Fruit fly (Drosophila melanogaster) whole organism, wandering third instar larva: ENCODE results near the gene CG31542.

Source experiments
- CG9705 ChIP-seq: fragments of 200-800 bp; sonication (Bioruptor generic); optimal IDR thresholded peaks from 2 replicates; lab custom pipeline; 2018; ENCODE audit warnings: missing biosample characterization, mild to moderate bottlenecking, missing genetic modification characterization
- Hr78 ChIP-seq: fragments of >200 bp; optimal IDR thresholded peaks from 2 replicates; lab custom pipeline; 2017; ENCODE audit warnings: missing biosample characterization, missing genetic modification characterization
- N ChIP-seq: fragments of >200 bp; optimal IDR thresholded peaks from 2 replicates; lab custom pipeline; 2018; ENCODE audit warnings: missing biosample characterization, missing external identifiers, missing genetic modification characterization
- Vsx2 ChIP-seq: fragments of 200-300, 225-300 bp; sonication (Bioruptor generic); optimal IDR thresholded peaks from 2 replicates; lab custom pipeline; 2018; ENCODE audit warnings: missing biosample characterization, missing genetic modification characterization; ENCODE audit not compliant: partially characterized antibody
- ey ChIP-seq: fragments of 200-800 bp; sonication (Bioruptor generic); optimal IDR thresholded peaks from 2 replicates; lab custom pipeline; 2016; ENCODE audit warnings: missing biosample characterization, missing genetic modification characterization
- fru ChIP-seq: fragments of 200-800 bp; sonication (Bioruptor generic); optimal IDR thresholded peaks from 3 replicates; lab custom pipeline; 2016; ENCODE audit warnings: missing biosample characterization, mild to moderate bottlenecking, missing genetic modification characterization
- lola ChIP-seq: fragments of >200 bp; optimal IDR thresholded peaks from 2 replicates; lab custom pipeline; 2017; ENCODE audit warnings: missing biosample characterization, missing genetic modification characterization
- pan ChIP-seq: fragments of >200 bp; optimal IDR thresholded peaks from 2 replicates; lab custom pipeline; 2017
- tai ChIP-seq: sonication (Bioruptor generic); optimal IDR thresholded peaks from 2 replicates; lab custom pipeline; 2016; ENCODE audit warnings: missing biosample characterization, missing genetic modification characterization
- usp ChIP-seq: fragments of >200 bp; optimal IDR thresholded peaks from 2 replicates; lab custom pipeline; 2017; ENCODE audit warnings: missing biosample characterization, missing genetic modification characterization

DNA sequence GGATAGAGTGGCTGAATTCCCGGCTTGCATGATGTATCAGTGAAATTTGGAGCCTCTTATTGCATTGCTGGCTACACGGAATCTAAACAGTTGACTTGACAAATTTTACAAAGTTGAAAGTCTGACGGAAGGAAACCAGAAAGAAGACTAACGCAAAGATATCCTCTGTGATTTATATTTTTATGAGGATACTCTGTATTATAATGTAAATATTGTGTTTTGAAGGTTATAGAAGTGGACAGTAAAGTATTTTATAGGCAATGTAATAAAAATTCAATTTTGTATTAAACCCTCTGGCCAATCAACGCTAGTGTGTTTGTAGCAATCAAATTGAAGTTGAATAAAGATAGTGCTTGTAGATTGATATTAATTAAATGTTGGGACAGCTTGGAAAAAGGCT, 18.2 kb downstream of the CG31542 start, which contains the start of gene CG14668:
- TF ChIP-seq usp: no peak
- TF ChIP-seq pan (lab: Kevin White, UChicago): no peak
- no peak for TF ChIP-seq Vsx2 (GFP tag; lab: Kevin White, UChicago)
- no peak for TF ChIP-seq tai (GFP tag; lab: Kevin White, UChicago)
- no peak for TF ChIP-seq lola (GFP tag; lab: Kevin White, UChicago)
- no peak for TF ChIP-seq Hr78 (GFP tag; lab: Kevin White, UChicago)
- no peak for TF ChIP-seq CG9705
- no peak for TF ChIP-seq fru (GFP tag; lab: Kevin White, UChicago)
- TF ChIP-seq N: no peak
- TF ChIP-seq ey (GFP tag; lab: Kevin White, UChicago): no peak
